Fruit fly (Drosophila melanogaster) whole organism, embryonic: Measurements from ENCODE around the gene numb.

Experiments used
- CG10147 ChIP-seq: fragments of 200-800 bp; sonication (Bioruptor generic); optimal IDR thresholded peaks from 2 replicates; lab custom pipeline; 2019; ENCODE audit warnings: missing biosample characterization, mild to moderate bottlenecking, missing genetic modification characterization, moderate library complexity
- CG10366 ChIP-seq: fragments of 200-800 bp; sonication (Bioruptor generic); IDR thresholded peaks from 2 replicates; pipeline ENCODE4 v1.3.6; 2022; ENCODE audit warnings: missing biosample characterization, missing genetic modification characterization
- CG11398 ChIP-seq: fragments of 200-800 bp; sonication (Bioruptor generic); optimal IDR thresholded peaks from 2 replicates; lab custom pipeline; 2016; ENCODE audit warnings: missing biosample characterization, missing genetic modification characterization
- CG1233 ChIP-seq: fragments of 200-800 bp; sonication (Bioruptor generic); optimal IDR thresholded peaks from 4 replicates; lab custom pipeline; 2018; ENCODE audit warnings: missing biosample characterization, mild to moderate bottlenecking, missing genetic modification characterization
- CG12744 ChIP-seq: fragments of 200-800 bp; sonication (Bioruptor generic); optimal IDR thresholded peaks from 2 replicates; lab custom pipeline; 2016; ENCODE audit warnings: missing biosample characterization, missing genetic modification characterization
- CG13296 ChIP-seq: fragments of 200-800 bp; sonication (Bioruptor generic); optimal IDR thresholded peaks from 3 replicates; lab custom pipeline; 2018; ENCODE audit warnings: missing biosample characterization, mild to moderate bottlenecking, missing genetic modification characterization
- CG14667 ChIP-seq: fragments of 200-800 bp; sonication (Bioruptor generic); IDR thresholded peaks from 2 replicates; pipeline ENCODE4 v1.3.6; 2022; ENCODE audit warnings: missing biosample characterization, missing genetic modification characterization
- CG14965 ChIP-seq: fragments of 200-800 bp; sonication (Bioruptor generic); optimal IDR thresholded peaks from 2 replicates; lab custom pipeline; 2016; ENCODE audit warnings: missing biosample characterization, missing genetic modification characterization, borderline replicate concordance
- CG18619 ChIP-seq: fragments of 200-800 bp; sonication (Bioruptor generic); optimal IDR thresholded peaks from 3 replicates; lab custom pipeline; 2017; ENCODE audit warnings: missing biosample characterization, mild to moderate bottlenecking, missing genetic modification characterization
- CG2116 ChIP-seq: fragments of 200-800 bp; sonication (Bioruptor generic); optimal IDR thresholded peaks from 3 replicates; lab custom pipeline; 2018; ENCODE audit warnings: missing biosample characterization, mild to moderate bottlenecking, missing genetic modification characterization
- CG2129 ChIP-seq: fragments of 200-800 bp; sonication (Bioruptor generic); IDR thresholded peaks from 2 replicates; pipeline ENCODE4 v1.3.6; 2022; ENCODE audit warnings: missing biosample characterization, missing genetic modification characterization; ENCODE audit not compliant: partially characterized antibody
- CG2678 ChIP-seq: fragments of 200-800 bp; sonication (Bioruptor generic); optimal IDR thresholded peaks from 3 replicates; lab custom pipeline; 2019; ENCODE audit warnings: missing biosample characterization, mild to moderate bottlenecking, missing genetic modification characterization, moderate library complexity
- CG33213 ChIP-seq: fragments of 200-800 bp; sonication (Bioruptor generic); optimal IDR thresholded peaks from 3 replicates; lab custom pipeline; 2016; ENCODE audit warnings: missing biosample characterization, missing genetic modification characterization
- CG3407 ChIP-seq: fragments of 200-800 bp; sonication (Bioruptor generic); optimal IDR thresholded peaks from 2 replicates; lab custom pipeline; 2018; ENCODE audit warnings: missing biosample characterization, mild to moderate bottlenecking, missing genetic modification characterization
- CG6254 ChIP-seq: fragments of 200-800 bp; sonication (Bioruptor generic); optimal IDR thresholded peaks from 3 replicates; lab custom pipeline; 2017; ENCODE audit warnings: mild to moderate bottlenecking, missing biosample characterization, missing genetic modification reagents, missing genetic modification characterization
- CG7786 ChIP-seq: fragments of 200-800 bp; sonication (Bioruptor generic); optimal IDR thresholded peaks from 2 replicates; lab custom pipeline; 2016; ENCODE audit warnings: missing biosample characterization, missing genetic modification characterization
- CG9215 ChIP-seq: fragments of 200-800 bp; sonication (Bioruptor generic); IDR thresholded peaks from 2 replicates; pipeline ENCODE4 v1.3.6; 2022; ENCODE audit warnings: missing biosample characterization, missing genetic modification characterization
- CG9817 ChIP-seq: fragments of 200-800 bp; sonication (Bioruptor generic); optimal IDR thresholded peaks from 2 replicates; lab custom pipeline; 2018; ENCODE audit warnings: missing biosample characterization, mild to moderate bottlenecking, missing genetic modification characterization, moderate library complexity
- Dbx ChIP-seq: fragments of 200-800 bp; sonication (Bioruptor generic); IDR thresholded peaks from 3 replicates; pipeline ENCODE4 v1.3.6; 2022; ENCODE audit warnings: missing biosample characterization, missing genetic modification characterization
- HHEX ChIP-seq: fragments of 200-800 bp; sonication (Bioruptor generic); optimal IDR thresholded peaks from 3 replicates; lab custom pipeline; 2017; ENCODE audit warnings: missing biosample characterization, mild to moderate bottlenecking, missing genetic modification characterization, missing genetic modification reagents
- HLH4C ChIP-seq: fragments of 200-800 bp; sonication (Bioruptor generic); IDR thresholded peaks from 3 replicates; pipeline ENCODE4 v1.3.6; 2022; ENCODE audit warnings: missing biosample characterization, missing genetic modification characterization; ENCODE audit not compliant: partially characterized antibody
- Hand ChIP-seq: fragments of 200-800 bp; sonication (Bioruptor generic); optimal IDR thresholded peaks from 2 replicates; lab custom pipeline; 2017; ENCODE audit warnings: mild to moderate bottlenecking, missing biosample characterization, missing genetic modification reagents, missing genetic modification characterization
- Mrtf ChIP-seq: fragments of 200-800 bp; sonication (Bioruptor generic); IDR thresholded peaks from 3 replicates; pipeline ENCODE4 v1.3.6; 2022; ENCODE audit warnings: missing biosample characterization, missing genetic modification characterization
- Sry-β ChIP-seq: fragments of 200-800 bp; sonication (Bioruptor generic); optimal IDR thresholded peaks from 2 replicates; lab custom pipeline; 2018; ENCODE audit warnings: missing biosample characterization, mild to moderate bottlenecking, missing genetic modification characterization, moderate library complexity
- al ChIP-seq: fragments of 200-800 bp; sonication (Bioruptor generic); IDR thresholded peaks from 2 replicates; pipeline ENCODE4 v1.3.6; 2022; ENCODE audit warnings: missing biosample characterization, missing genetic modification characterization
- bcd ChIP-seq: fragments of 200-800 bp; sonication (Bioruptor generic); optimal IDR thresholded peaks from 2 replicates; lab custom pipeline; 2017; ENCODE audit warnings: missing biosample characterization, mild to moderate bottlenecking, missing genetic modification characterization
- chn ChIP-seq: fragments of 200-800 bp; sonication (Bioruptor generic); optimal IDR thresholded peaks from 2 replicates; lab custom pipeline; 2016; ENCODE audit warnings: missing biosample characterization, missing genetic modification characterization
- crp ChIP-seq, 2 experiments: fragments of 200-800 bp; sonication (Bioruptor generic); optimal IDR thresholded peaks; 2 replicates in 1 of 2; 3 replicates in 1 of 2; lab custom pipeline; 2017; ENCODE audit warnings: missing biosample characterization in 2 of 2, missing genetic modification characterization in 2 of 2, mild to moderate bottlenecking in 1 of 2, moderate library complexity in 1 of 2
- esg ChIP-seq: fragments of 200-800 bp; sonication (Bioruptor generic); conservative IDR thresholded peaks from 2 replicates; pipeline ENCODE4 v1.3.6; 2022; ENCODE audit warnings: missing biosample characterization, missing genetic modification characterization
- her ChIP-seq: fragments of 200-800 bp; sonication (Bioruptor generic); optimal IDR thresholded peaks from 2 replicates; lab custom pipeline; 2016; ENCODE audit warnings: missing biosample characterization, missing genetic modification characterization
- ind ChIP-seq: fragments of 200-800 bp; sonication (Bioruptor generic); optimal IDR thresholded peaks from 3 replicates; lab custom pipeline; 2016; ENCODE audit warnings: missing biosample characterization, missing genetic modification characterization
- jing ChIP-seq: fragments of 200-800 bp; sonication (Bioruptor generic); optimal IDR thresholded peaks from 2 replicates; lab custom pipeline; 2018; ENCODE audit warnings: missing biosample characterization, mild to moderate bottlenecking, missing genetic modification characterization
- jumu ChIP-seq: fragments of 200-800 bp; sonication (Bioruptor generic); optimal IDR thresholded peaks from 3 replicates; lab custom pipeline; 2016; ENCODE audit warnings: missing biosample characterization, missing genetic modification characterization
- ken ChIP-seq: fragments of 200-800 bp; sonication (Bioruptor generic); IDR thresholded peaks from 3 replicates; pipeline ENCODE4 v1.3.6; 2022; ENCODE audit warnings: missing biosample characterization, missing genetic modification characterization
- klu ChIP-seq: fragments of 200-800 bp; sonication (Bioruptor generic); IDR thresholded peaks from 2 replicates; pipeline ENCODE4 v1.3.6; 2022; ENCODE audit warnings: missing biosample characterization, missing genetic modification characterization
- kni ChIP-seq: fragments of 200-800 bp; sonication (Bioruptor generic); optimal IDR thresholded peaks from 3 replicates; lab custom pipeline; 2017; ENCODE audit warnings: mild to moderate bottlenecking, missing biosample characterization, missing genetic modification reagents, missing genetic modification characterization
- knrl ChIP-seq: fragments of 200-800 bp; sonication (Bioruptor generic); IDR thresholded peaks from 3 replicates; pipeline ENCODE4 v1.3.6; 2022; ENCODE audit warnings: missing biosample characterization, missing genetic modification characterization; ENCODE audit not compliant: partially characterized antibody
- lilli ChIP-seq: fragments of 200-800 bp; sonication (Bioruptor generic); optimal IDR thresholded peaks from 3 replicates; lab custom pipeline; 2016; ENCODE audit warnings: missing biosample characterization, missing genetic modification characterization
- lmd ChIP-seq: fragments of 200-800 bp; sonication (Bioruptor generic); IDR thresholded peaks from 2 replicates; pipeline ENCODE4 v1.3.6; 2022; ENCODE audit warnings: missing biosample characterization, missing genetic modification characterization
- maf-S ChIP-seq: fragments of 200-800 bp; sonication (Bioruptor generic); optimal IDR thresholded peaks from 2 replicates; lab custom pipeline; 2016; ENCODE audit warnings: missing biosample characterization, missing genetic modification characterization
- org-1 ChIP-seq: fragments of 200-800 bp; sonication (Bioruptor generic); optimal IDR thresholded peaks from 2 replicates; lab custom pipeline; 2017; ENCODE audit warnings: missing biosample characterization, missing genetic modification characterization
- p53 ChIP-seq: fragments of 200-800 bp; sonication (Bioruptor generic); optimal IDR thresholded peaks from 2 replicates; lab custom pipeline; 2016; ENCODE audit warnings: missing biosample characterization, missing genetic modification characterization
- prd ChIP-seq, 3 experiments: fragments of >200 bp in 2 of 3; fragments of 200-800 bp in 1 of 3; sonication (Bioruptor generic) in 1 of 3; optimal IDR thresholded peaks in 2 of 3; IDR thresholded peaks in 1 of 3; 2 replicates in 2 of 3; 3 replicates in 1 of 3; pipeline versions ENCODE4 v1.3.6 to Lab custom; 2017 to 2022; ENCODE audit warnings: missing biosample characterization in 1 of 3, missing genetic modification characterization in 1 of 3
- pum ChIP-seq: fragments of 200-800 bp; sonication (Bioruptor generic); optimal IDR thresholded peaks from 2 replicates; lab custom pipeline; 2016; ENCODE audit warnings: missing biosample characterization, missing genetic modification characterization
- run ChIP-seq: fragments of 200-800 bp; sonication (Bioruptor generic); optimal IDR thresholded peaks from 3 replicates; lab custom pipeline; 2018; ENCODE audit warnings: missing biosample characterization, mild to moderate bottlenecking, missing genetic modification characterization
- sima ChIP-seq: fragments of 200-800 bp; sonication (Bioruptor generic); optimal IDR thresholded peaks from 2 replicates; lab custom pipeline; 2016; ENCODE audit warnings: missing biosample characterization, missing genetic modification characterization
- trh ChIP-seq: fragments of 200-800 bp; sonication (Bioruptor generic); optimal IDR thresholded peaks from 2 replicates; lab custom pipeline; 2016; ENCODE audit warnings: missing biosample characterization, missing genetic modification characterization
- tx ChIP-seq: fragments of 200-800 bp; sonication (Bioruptor generic); optimal IDR thresholded peaks from 2 replicates; lab custom pipeline; 2016; ENCODE audit warnings: missing biosample characterization, missing genetic modification characterization

The numb gene

dm6 chr2L:9448322-9449256 lies 11.3 kb downstream of the numb start (continued):
- TF ChIP-seq CG6254 (GFP tag; lab: Kevin White, UChicago) (no peak), CG2116 (GFP tag; lab: Kevin White, UChicago) (no peak), CG14965 (no peak), kni (GFP tag; lab: Kevin White, UChicago) (peak; percentile 37), sima (GFP tag; lab: Kevin White, UChicago) (no peak), Sry-β (no peak), her (GFP tag; lab: Kevin White, UChicago) (no peak), al (GFP tag; lab: Robert Waterston, UW) (peak; percentile 5; the same call in 1 of the 2 replicates), CG9817 (no peak), HLH4C (GFP tag; lab: Robert Waterston, UW) (no peak), CG12744 (GFP tag; lab: Kevin White, UChicago) (no peak), CG7786 (GFP tag; lab: Kevin White, UChicago) (peak; percentile 45), klu (GFP tag; lab: Robert Waterston, UW) (no peak), CG9215 (GFP tag; lab: Robert Waterston, UW) (no peak; the same call in 1 of the 2 replicates), CG2129 (GFP tag; lab: Robert Waterston, UW) (no peak), Hand (GFP tag; lab: Kevin White, UChicago) (no peak), ken (GFP tag; lab: Robert Waterston, UW) (no peak), bcd (GFP tag; lab: Kevin White, UChicago) (no peak), CG3407 (no peak), run (tag; lab: Kevin White, UChicago) (no peak), trh (no peak), CG13296 (GFP tag; lab: Kevin White, UChicago) (no peak), crp (GFP tag; optimal IDR thresholded peaks at IDR 0.05; lab: Kevin White, UChicago) (no peak), CG14667 (no peak), jumu (peak; percentile 4), ind (no peak), CG1233 (GFP tag; lab: Kevin White, UChicago) (no peak), knrl (no peak), prd (optimal IDR thresholded peaks at IDR 0.05; lab: Kevin White, UChicago) (no peak), prd (GFP tag; IDR thresholded peaks at IDR 0.05; lab: Robert Waterston, UW) (no peak), HHEX (no peak), p53 (no peak), CG2678 (tag; lab: Kevin White, UChicago) (peak; percentile 13), lmd (GFP tag; lab: Robert Waterston, UW) (peak; percentile 8), CG10366 (GFP tag; lab: Robert Waterston, UW) (no peak; the same call in 1 of the 2 replicates), tx (GFP tag; lab: Kevin White, UChicago) (peak; percentile 19), CG33213 (GFP tag; lab: Kevin White, UChicago) (no peak), lilli (peak; percentile 3), CG11398 (no peak), CG10147 (GFP tag; lab: Kevin White, UChicago) (no peak), Mrtf (no peak), jing (GFP tag; lab: Kevin White, UChicago) (no peak), org-1 (GFP tag; lab: Kevin White, UChicago) (no peak), chn (GFP tag; lab: Kevin White, UChicago) (no peak), Dbx (no peak), maf-S (GFP tag; lab: Kevin White, UChicago) (peak; percentile 17), esg (GFP tag; lab: Robert Waterston, UW) (no peak; the same call in 1 of the 2 replicates), CG18619 (GFP tag; lab: Kevin White, UChicago) (peak; percentile 17), pum (GFP tag; lab: Kevin White, UChicago) (peak; percentile 36)
